Worm (Caenorhabditis elegans) whole organism, L4 larva: Measurements from ENCODE around the gene F45D3.4.

Source experiments
- F37D6.2 ChIP-seq: sonication (generic microtip); optimal IDR thresholded peaks from 2 replicates; lab custom pipeline; 2016; ENCODE audit warnings: mild to moderate bottlenecking, missing genetic modification characterization, missing compliant biosample characterization
- F44E2.7 ChIP-seq: fragments of 200-800 bp; sonication (Bioruptor generic); IDR thresholded peaks from 2 replicates; pipeline ENCODE4 v2.1.2; 2022; ENCODE audit warnings: missing genetic modification characterization, missing compliant biosample characterization
- F49E8.2 ChIP-seq: sonication (generic microtip); optimal IDR thresholded peaks from 2 replicates; lab custom pipeline; 2016; ENCODE audit warnings: missing compliant biosample characterization, mild to moderate bottlenecking, missing genetic modification characterization, borderline replicate concordance
- R02D3.7 ChIP-seq: fragments of 150-350 bp; sonication (generic microtip); optimal IDR thresholded peaks from 3 replicates; lab custom pipeline; 2014; ENCODE audit warnings: missing biosample characterization, missing genetic modification characterization
- T20F7.1 ChIP-seq: fragments of 200-800 bp; sonication (Bioruptor generic); optimal IDR thresholded peaks from 2 replicates; lab custom pipeline; 2018; ENCODE audit warnings: mild to moderate bottlenecking, missing genetic modification characterization, missing compliant biosample characterization
- T26A8.4 ChIP-seq: fragments of 200-800 bp; sonication (Bioruptor generic); IDR thresholded peaks from 2 replicates; pipeline ENCODE4 v1.3.6; 2022; ENCODE audit warnings: missing genetic modification characterization, missing compliant biosample characterization
- aha-1 ChIP-seq: fragments of 150-350 bp; peaks from one replicate; lab custom pipeline; 2014; ENCODE audit warnings: missing biosample characterization, missing genetic modification characterization
- arid-1 ChIP-seq: fragments of 200-800 bp; sonication (Bioruptor generic); conservative IDR thresholded peaks from 2 replicates; pipeline ENCODE4 v1.3.6; 2022; ENCODE audit warnings: missing genetic modification reagents, missing genetic modification characterization, missing compliant biosample characterization
- ceh-20 ChIP-seq: fragments of 200-800 bp; sonication (Bioruptor generic); IDR thresholded peaks from 2 replicates; pipeline ENCODE4 v1.3.6; 2022; ENCODE audit warnings: missing genetic modification reagents, missing genetic modification characterization, missing compliant biosample characterization
- ceh-32 ChIP-seq: sonication (generic microtip); optimal IDR thresholded peaks from 2 replicates; lab custom pipeline; 2016; ENCODE audit warnings: mild to moderate bottlenecking, missing genetic modification characterization, missing compliant biosample characterization; ENCODE audit not compliant: poor library complexity
- ceh-44 ChIP-seq: fragments of 200-800 bp; sonication (Bioruptor generic); IDR thresholded peaks from 2 replicates; pipeline ENCODE4 v1.3.6; 2022; ENCODE audit warnings: missing genetic modification reagents, missing genetic modification characterization, missing compliant biosample characterization
- ces-1 ChIP-seq: fragments of 150-350 bp; sonication (generic microtip); optimal IDR thresholded peaks from 4 replicates; lab custom pipeline; 2014; ENCODE audit warnings: missing biosample characterization, missing genetic modification reagents, missing genetic modification characterization
- cey-2 ChIP-seq: sonication (generic microtip); optimal IDR thresholded peaks from 3 replicates; lab custom pipeline; 2017; ENCODE audit warnings: missing genetic modification characterization, mild to moderate bottlenecking, missing compliant biosample characterization, antibody characterized with exemption, borderline replicate concordance; ENCODE audit not compliant: insufficient read depth
- daf-16 ChIP-seq, 3 experiments: sonication (generic microtip); optimal IDR thresholded peaks; 2 replicates each; lab custom pipeline; 2016 to 2017; ENCODE audit warnings: missing genetic modification characterization in 3 of 3, missing genetic modification reagents in 3 of 3, mild to moderate bottlenecking in 2 of 3, missing compliant biosample characterization in 2 of 3, missing biosample characterization in 1 of 3, moderate library complexity in 1 of 3
- daf-19 ChIP-seq: fragments of 200-800 bp; sonication (Bioruptor generic); conservative IDR thresholded peaks from 2 replicates; pipeline ENCODE4 v1.3.6; 2022; ENCODE audit warnings: missing genetic modification characterization, missing compliant biosample characterization
- daf-8 ChIP-seq: fragments of 200-800 bp; sonication (Bioruptor generic); IDR thresholded peaks from 2 replicates; pipeline ENCODE4 v1.3.6; 2022; ENCODE audit warnings: missing genetic modification characterization, missing compliant biosample characterization
- dmd-9 ChIP-seq: fragments of 200-800 bp; sonication (Bioruptor generic); IDR thresholded peaks from 2 replicates; pipeline ENCODE4 v1.3.6; 2022; ENCODE audit warnings: missing genetic modification reagents, missing genetic modification characterization, missing compliant biosample characterization
- dpl-1 ChIP-seq: fragments of 150-350 bp; optimal IDR thresholded peaks from 2 replicates; lab custom pipeline; 2014; ENCODE audit warnings: missing biosample characterization, missing genetic modification reagents, missing genetic modification characterization
- dve-1 ChIP-seq: sonication (generic microtip); optimal IDR thresholded peaks from 2 replicates; lab custom pipeline; 2017; ENCODE audit warnings: antibody characterized with exemption, mild to moderate bottlenecking, missing genetic modification characterization, missing compliant biosample characterization; ENCODE audit not compliant: insufficient read depth
- hlh-11 ChIP-seq: fragments of 200-800 bp; sonication (Bioruptor generic); optimal IDR thresholded peaks from 2 replicates; lab custom pipeline; 2018; ENCODE audit warnings: mild to moderate bottlenecking, missing genetic modification characterization, missing compliant biosample characterization
- lin-1 ChIP-seq: fragments of 200-800 bp; sonication (Bioruptor generic); IDR thresholded peaks from 2 replicates; pipeline ENCODE4 v1.3.6; 2022; ENCODE audit warnings: missing genetic modification reagents, missing genetic modification characterization, missing compliant biosample characterization
- lsy-2 ChIP-seq, 2 experiments: fragments of 150-350 bp in 1 of 2; sonication (generic microtip) in 1 of 2; optimal IDR thresholded peaks; 2 replicates each; lab custom pipeline; 2014 to 2017; ENCODE audit warnings: missing biosample characterization in 2 of 2, missing genetic modification characterization in 2 of 2
- mdl-1 ChIP-seq, 2 experiments: fragments of 150-350 bp in 1 of 2; sonication (generic microtip) in 1 of 2; optimal IDR thresholded peaks; 2 replicates each; lab custom pipeline; 2014 to 2017; ENCODE audit warnings: missing biosample characterization in 2 of 2, missing genetic modification characterization in 2 of 2
- mdt-29 ChIP-seq: fragments of 200-800 bp; sonication (Bioruptor generic); IDR thresholded peaks from 2 replicates; pipeline ENCODE4 v1.3.6; 2022; ENCODE audit warnings: missing genetic modification reagents, missing genetic modification characterization, missing compliant biosample characterization
- mes-2 ChIP-seq: sonication (generic microtip); optimal IDR thresholded peaks from 2 replicates; lab custom pipeline; 2016; ENCODE audit warnings: missing genotype, mild to moderate bottlenecking, missing genetic modification characterization, missing compliant biosample characterization; ENCODE audit not compliant: poor library complexity, severe bottlenecking
- mxl-2 ChIP-seq: fragments of 200-800 bp; sonication (Bioruptor generic); conservative IDR thresholded peaks from 2 replicates; pipeline ENCODE4 v1.3.6; 2022; ENCODE audit warnings: missing genetic modification reagents, missing genetic modification characterization, missing compliant biosample characterization
- mxl-3 ChIP-seq: fragments of 200-800 bp; sonication (Bioruptor generic); optimal IDR thresholded peaks from 2 replicates; lab custom pipeline; 2018; ENCODE audit warnings: mild to moderate bottlenecking, missing genetic modification characterization, missing compliant biosample characterization
- nhr-10 ChIP-seq: fragments of 150-350 bp; optimal IDR thresholded peaks from 2 replicates; lab custom pipeline; 2014; ENCODE audit warnings: missing biosample characterization, missing genetic modification characterization
- nhr-102 ChIP-seq: sonication (generic microtip); optimal IDR thresholded peaks from 2 replicates; lab custom pipeline; 2016; ENCODE audit warnings: mild to moderate bottlenecking, missing genetic modification characterization, moderate library complexity, missing compliant biosample characterization
- nhr-28 ChIP-seq: fragments of 150-350 bp; optimal IDR thresholded peaks from 2 replicates; lab custom pipeline; 2014; ENCODE audit warnings: missing biosample characterization, missing genetic modification characterization
- nhr-41 ChIP-seq: fragments of 200-800 bp; sonication (Bioruptor generic); IDR thresholded peaks from 2 replicates; pipeline ENCODE4 v1.3.6; 2022; ENCODE audit warnings: missing genetic modification reagents, missing genetic modification characterization, missing compliant biosample characterization
- nhr-42 ChIP-seq: fragments of 200-800 bp; sonication (Bioruptor generic); IDR thresholded peaks from 2 replicates; pipeline ENCODE4 v1.3.6; 2022; ENCODE audit warnings: missing genetic modification characterization, missing compliant biosample characterization
- nhr-77 ChIP-seq: fragments of 150-350 bp; optimal IDR thresholded peaks from 2 replicates; lab custom pipeline; 2014; ENCODE audit warnings: missing biosample characterization, missing genetic modification characterization
- rbr-2 ChIP-seq: sonication (generic microtip); optimal IDR thresholded peaks from 2 replicates; lab custom pipeline; 2016; ENCODE audit warnings: missing genotype, missing genetic modification characterization, missing compliant biosample characterization
- set-16 ChIP-seq: fragments of 200-800 bp; sonication (Bioruptor generic); IDR thresholded peaks from 2 replicates; pipeline ENCODE4 v1.3.6; 2022; ENCODE audit warnings: missing genetic modification reagents, missing genetic modification characterization, missing compliant biosample characterization
- skn-1 ChIP-seq: fragments of 150-350 bp; optimal IDR thresholded peaks from 2 replicates; lab custom pipeline; 2014; ENCODE audit warnings: missing biosample characterization, missing genetic modification characterization
- snpc-1.2 ChIP-seq: fragments of 200-800 bp; sonication (Bioruptor generic); IDR thresholded peaks from 2 replicates; pipeline ENCODE4 v1.3.6; 2022; ENCODE audit warnings: missing genetic modification reagents, missing genetic modification characterization, missing compliant biosample characterization
- tag-97 ChIP-seq: fragments of 200-800 bp; sonication (Bioruptor generic); IDR thresholded peaks from 2 replicates; pipeline ENCODE4 v1.3.6; 2022; ENCODE audit warnings: missing genetic modification characterization, missing compliant biosample characterization
- unc-62 ChIP-seq, 3 experiments: fragments of 150-350 bp in 1 of 3; sonication (generic microtip); optimal IDR thresholded peaks in 2 of 3; peaks in 1 of 3; 1 replicate in 1 of 3; 2 replicates in 2 of 3; lab custom pipeline; 2014 to 2017; ENCODE audit warnings: missing biosample characterization in 3 of 3, missing genetic modification characterization in 3 of 3, missing genetic modification reagents in 3 of 3, missing genotype in 1 of 3
- zfp-2 ChIP-seq: sonication (generic microtip); optimal IDR thresholded peaks from 2 replicates; lab custom pipeline; 2016; ENCODE audit warnings: mild to moderate bottlenecking, missing genetic modification characterization, missing compliant biosample characterization
- zip-11 ChIP-seq: fragments of 200-800 bp; sonication (Bioruptor generic); IDR thresholded peaks from 2 replicates; pipeline ENCODE4 v1.3.6; 2022; ENCODE audit warnings: missing genetic modification characterization, missing compliant biosample characterization
- zip-2 ChIP-seq: fragments of 150-350 bp; optimal IDR thresholded peaks from 2 replicates; lab custom pipeline; 2014; ENCODE audit warnings: missing biosample characterization, missing genetic modification characterization
- ztf-7 ChIP-seq: fragments of 150-350 bp; optimal IDR thresholded peaks from 2 replicates; lab custom pipeline; 2014; ENCODE audit warnings: missing biosample characterization, missing genetic modification characterization

Gene F45D3.4

ce11 chrV:12601835-12602234, 48.8 kb upstream of the F45D3.4 start:
- no peak for TF ChIP-seq nhr-77 (tag; lab: Kevin White, UChicago)
- peak in 1 of 2 experiments; percentile 84 for TF ChIP-seq unc-62 (GFP tag; optimal IDR thresholded peaks at IDR 0.05 in 1 of 2; lab: Kevin White, UChicago)
- no peak for TF ChIP-seq unc-62 (tag; optimal IDR thresholded peaks at IDR 0.05; lab: Kevin White, UChicago)
- TF ChIP-seq aha-1 = peak; percentile 53
- no peak for TF ChIP-seq cey-2 (tag; lab: Kevin White, UChicago)
- TF ChIP-seq ceh-44 = no peak
- TF ChIP-seq, all 104 proteins: peak for 2

- no peak for TF ChIP-seq nhr-102
- TF ChIP-seq daf-16 (GFP tag; optimal IDR thresholded peaks at IDR 0.05; lab: Kevin White, UChicago) = no peak
- TF ChIP-seq daf-16 (tag; optimal IDR thresholded peaks at IDR 0.05; lab: Kevin White, UChicago) = peak; percentile 79
- TF ChIP-seq daf-19 (GFP tag; lab: Robert Waterston, UW) = 0 out of 2 replicates have a peak, but pooled peaks have one; percentile 24
- no peak for TF ChIP-seq skn-1 (tag; lab: Kevin White, UChicago)
- TF ChIP-seq nhr-10 = no peak
- peak in 1 of 2 experiments; percentile 33 for TF ChIP-seq mdl-1 (tag; optimal IDR thresholded peaks at IDR 0.05; lab: Kevin White, UChicago)
- TF ChIP-seq set-16 (GFP tag; lab: Robert Waterston, UW) = no peak
- no peak for TF ChIP-seq ceh-20 (GFP tag; lab: Robert Waterston, UW)
- no peak for TF ChIP-seq mxl-2 (GFP tag; lab: Robert Waterston, UW)
- TF ChIP-seq hlh-11 (tag; lab: Kevin White, UChicago) = peak; percentile 38
- peak; percentile 48 for TF ChIP-seq dve-1 (tag; lab: Kevin White, UChicago)
- peak; percentile 41 for TF ChIP-seq T20F7.1 (GFP tag; lab: Kevin White, UChicago)
- no peak for TF ChIP-seq ceh-44
- TF ChIP-seq arid-1 (GFP tag; lab: Robert Waterston, UW) = no peak
- no peak for TF ChIP-seq dmd-9 (GFP tag; lab: Robert Waterston, UW)
- no peak for TF ChIP-seq nhr-41 (GFP tag; lab: Robert Waterston, UW)
- peak; percentile 15 for TF ChIP-seq mxl-3
- no peak for TF ChIP-seq lin-1 (GFP tag; lab: Robert Waterston, UW)
- TF ChIP-seq dpl-1 (GFP tag; lab: Kevin White, UChicago) = no peak
- no peak for TF ChIP-seq tag-97 (GFP tag; lab: Robert Waterston, UW)
- TF ChIP-seq rbr-2 (tag; lab: Kevin White, UChicago) = no peak
- TF ChIP-seq F37D6.2 (tag; lab: Kevin White, UChicago) = no peak
- peak; percentile 27 for TF ChIP-seq mes-2 (tag; lab: Kevin White, UChicago)
Measured at ce11 chrV:12599510-12600242, 46.7 kb upstream of the F45D3.4 start, which contains the start of gene C14C10.5. Gene C14C10.5, plus strand, starts transcription at chrV:12600192.

- TF ChIP-seq lsy-2 (tag; optimal IDR thresholded peaks at IDR 0.05; lab: Kevin White, UChicago) (peak in 1 of 2 experiments; percentile 32), zfp-2 (tag; lab: Kevin White, UChicago) (no peak), mes-2 (tag; lab: Kevin White, UChicago) (peak; percentile 40)
Measured at ce11 chrV:12599110-12599509, 46.1 kb upstream of the F45D3.4 start, which contains the start of the genes C14C10.10 and ril-2. Gene C14C10.10, minus strand, starts transcription at chrV:12599128. Gene ril-2, minus strand, starts transcription at chrV:12599157.

- TF ChIP-seq zip-2 (peak; percentile 54), ztf-7 (no peak), T26A8.4 (peak; percentile 67; the same call in 1 of the 2 replicates), snpc-1.2 (GFP tag; lab: Robert Waterston, UW) (peak; percentile 68), F44E2.7 (GFP tag; lab: Robert Waterston, UW) (no peak), ceh-32 (tag; lab: Kevin White, UChicago) (no peak), R02D3.7 (tag; lab: Kevin White, UChicago) (no peak), lsy-2 (tag; optimal IDR thresholded peaks at IDR 0.05; lab: Kevin White, UChicago) (peak in 1 of 2 experiments; percentile 42), ces-1 (GFP tag; lab: Kevin White, UChicago) (no peak), nhr-28 (peak; percentile 43), daf-8 (GFP tag; lab: Robert Waterston, UW) (no peak), F49E8.2 (tag; lab: Kevin White, UChicago) (peak; percentile 53), ceh-20 (GFP tag; lab: Robert Waterston, UW) (0 out of 2 replicates have a peak, but pooled peaks have one; percentile 22), nhr-42 (GFP tag; lab: Robert Waterston, UW) (no peak), zip-11 (no peak), mdt-29 (GFP tag; lab: Robert Waterston, UW) (no peak), ceh-44 (no peak)
Measured at ce11 chrV:12596795-12597194, 43.8 kb upstream of the F45D3.4 start.
